Worm (Caenorhabditis elegans) whole organism, midembryonic: ENCODE measurements around the gene F28H7.2.

Source experiments
- flt-1 ChIP-seq: fragments of 200-800 bp; sonication (Bioruptor generic); IDR thresholded peaks from 2 replicates; pipeline ENCODE4 v1.3.6; 2022; ENCODE audit warnings: missing genetic modification characterization, missing compliant biosample characterization
- med-1 ChIP-seq: sonication (generic microtip); optimal IDR thresholded peaks from 2 replicates; lab custom pipeline; 2017; ENCODE audit warnings: missing genetic modification characterization, mild to moderate bottlenecking, missing compliant biosample characterization, antibody characterized with exemption, missing genetic modification reagents; ENCODE audit not compliant: insufficient read depth
- ref-1 ChIP-seq: fragments of 200-800 bp; sonication (Bioruptor generic); conservative IDR thresholded peaks from 2 replicates; pipeline ENCODE4 v1.3.6; 2022; ENCODE audit warnings: missing genetic modification reagents, missing genetic modification characterization, missing compliant biosample characterization
- tab-1 ChIP-seq: fragments of 200-800 bp; sonication (Bioruptor generic); IDR thresholded peaks from 2 replicates; pipeline ENCODE4 v1.3.6; 2022; ENCODE audit warnings: missing genetic modification characterization, missing compliant biosample characterization
- ztf-29 ChIP-seq: fragments of 200-800 bp; sonication (Bioruptor generic); IDR thresholded peaks from 2 replicates; pipeline ENCODE4 v1.3.6; 2022; ENCODE audit warnings: missing genetic modification reagents, missing genetic modification characterization, missing compliant biosample characterization

- TF ChIP-seq tab-1 (GFP tag; lab: Robert Waterston, UW) (no peak), flt-1 (GFP tag; lab: Robert Waterston, UW) (no peak), ztf-29 (no peak), med-1 (GFP tag; lab: Kevin White, UChicago) (no peak), ref-1 (GFP tag; lab: Robert Waterston, UW) (no peak)
These were observed 39.4 kb upstream of the F28H7.2 start for ce11 chrV:10708346-10708745.
